Worm (Caenorhabditis elegans): ENCODE results near the gene T26E4.3.

- TF ChIP-seq tab-1 (GFP tag; IDR thresholded peaks at IDR 0.05): no peak
- TF ChIP-seq med-1 (GFP tag; optimal IDR thresholded peaks at IDR 0.05; ENCODE audit: insufficient read depth): no peak
- TF ChIP-seq cog-1 (tag; optimal IDR thresholded peaks at IDR 0.05): no peak
These were observed 8.7 kb upstream of the T26E4.3 start for ce11 chrV:15773941-15774340.

Measured in whole organism, midembryonic.